Fruit fly (Drosophila melanogaster) whole organism, embryonic: ENCODE data around the gene Cap-D2.

Experiments used
- Asciz ChIP-seq: fragments of 200-800 bp; sonication (Bioruptor generic); optimal IDR thresholded peaks from 2 replicates; lab custom pipeline; 2017; ENCODE audit warnings: missing biosample characterization, mild to moderate bottlenecking, missing genetic modification characterization, missing genetic modification reagents
- CG11093 ChIP-seq: fragments of 200-800 bp; sonication (Bioruptor generic); IDR thresholded peaks from 3 replicates; pipeline ENCODE4 v1.3.6; 2022; ENCODE audit warnings: missing biosample characterization, missing genetic modification characterization
- CG12659 ChIP-seq: fragments of 200-800 bp; sonication (Bioruptor generic); optimal IDR thresholded peaks from 3 replicates; lab custom pipeline; 2017; ENCODE audit warnings: mild to moderate bottlenecking, missing biosample characterization, missing genetic modification reagents, missing genetic modification characterization
- CG12942 ChIP-seq: fragments of 200-800 bp; sonication (Bioruptor generic); optimal IDR thresholded peaks from 3 replicates; lab custom pipeline; 2016; ENCODE audit warnings: missing biosample characterization, missing genetic modification characterization
- CG13424 ChIP-seq: fragments of 200-800 bp; sonication (Bioruptor generic); optimal IDR thresholded peaks from 2 replicates; lab custom pipeline; 2019; ENCODE audit warnings: missing biosample characterization, mild to moderate bottlenecking, missing genetic modification characterization, moderate library complexity
- CG13624 ChIP-seq: fragments of 200-800 bp; sonication (Bioruptor generic); optimal IDR thresholded peaks from 2 replicates; lab custom pipeline; 2016; ENCODE audit warnings: missing biosample characterization, missing genetic modification characterization
- CG14014 ChIP-seq: fragments of 200-800 bp; sonication (Bioruptor generic); IDR thresholded peaks from 2 replicates; pipeline ENCODE4 v1.3.6; 2022; ENCODE audit warnings: missing biosample characterization, missing genetic modification characterization
- CG14965 ChIP-seq: fragments of 200-800 bp; sonication (Bioruptor generic); optimal IDR thresholded peaks from 2 replicates; lab custom pipeline; 2016; ENCODE audit warnings: missing biosample characterization, missing genetic modification characterization, borderline replicate concordance
- CG17328 ChIP-seq: fragments of 200-800 bp; sonication (Bioruptor generic); IDR thresholded peaks from 2 replicates; pipeline ENCODE4 v1.3.6; 2022; ENCODE audit warnings: missing biosample characterization, missing genetic modification characterization
- CG17802 ChIP-seq: fragments of 200-800 bp; sonication (Bioruptor generic); optimal IDR thresholded peaks from 2 replicates; lab custom pipeline; 2018; ENCODE audit warnings: missing biosample characterization, mild to moderate bottlenecking, missing genetic modification characterization, moderate library complexity
- CG17912 ChIP-seq: fragments of 200-800 bp; sonication (Bioruptor generic); optimal IDR thresholded peaks from 2 replicates; lab custom pipeline; 2018; ENCODE audit warnings: missing biosample characterization, mild to moderate bottlenecking, missing genetic modification characterization
- CG18262 ChIP-seq: fragments of 200-800 bp; optimal IDR thresholded peaks from 3 replicates; lab custom pipeline; 2019; ENCODE audit warnings: missing biosample characterization, mild to moderate bottlenecking, missing genetic modification characterization, moderate library complexity
- CG1832 ChIP-seq: fragments of 200-800 bp; sonication (Bioruptor generic); optimal IDR thresholded peaks from 2 replicates; lab custom pipeline; 2017; ENCODE audit warnings: missing biosample characterization, mild to moderate bottlenecking, missing genetic modification characterization, inconsistent platforms
- CG2199 ChIP-seq: fragments of 200-800 bp; sonication (Bioruptor generic); IDR thresholded peaks from 3 replicates; pipeline ENCODE4 v1.3.6; 2022; ENCODE audit warnings: missing biosample characterization, missing genetic modification characterization
- CG2678 ChIP-seq: fragments of 200-800 bp; sonication (Bioruptor generic); optimal IDR thresholded peaks from 3 replicates; lab custom pipeline; 2019; ENCODE audit warnings: missing biosample characterization, mild to moderate bottlenecking, missing genetic modification characterization, moderate library complexity
- CG4730 ChIP-seq: fragments of 200-800 bp; sonication (Bioruptor generic); IDR thresholded peaks from 2 replicates; pipeline ENCODE4 v1.3.6; 2022; ENCODE audit warnings: missing biosample characterization, missing genetic modification characterization
- CG6175 ChIP-seq: fragments of 200-800 bp; sonication (Bioruptor generic); IDR thresholded peaks from 3 replicates; pipeline ENCODE4 v1.3.6; 2022; ENCODE audit warnings: missing biosample characterization, missing genetic modification characterization
- CG6854 ChIP-seq: fragments of 200-800 bp; sonication (Bioruptor generic); optimal IDR thresholded peaks from 3 replicates; lab custom pipeline; 2017; ENCODE audit warnings: missing biosample characterization, mild to moderate bottlenecking, missing genetic modification characterization
- CG8290 ChIP-seq, 3 experiments: fragments of 200-800 bp; sonication (Bioruptor generic); optimal IDR thresholded peaks; 2 replicates each; lab custom pipeline; 2016 to 2019; ENCODE audit warnings: missing biosample characterization in 3 of 3, missing genetic modification characterization in 3 of 3, mild to moderate bottlenecking in 2 of 3, moderate library complexity in 1 of 3
- D19A ChIP-seq: fragments of 200-800 bp; optimal IDR thresholded peaks from 3 replicates; lab custom pipeline; 2019; ENCODE audit warnings: missing biosample characterization, mild to moderate bottlenecking, missing genetic modification characterization, moderate library complexity
- Deaf1 ChIP-seq: fragments of 200-800 bp; optimal IDR thresholded peaks from 3 replicates; lab custom pipeline; 2019; ENCODE audit warnings: missing biosample characterization, mild to moderate bottlenecking, missing genetic modification characterization, moderate library complexity
- Drgx ChIP-seq: fragments of 200-800 bp; sonication (Bioruptor generic); IDR thresholded peaks from 2 replicates; pipeline ENCODE4 v1.3.6; 2022; ENCODE audit warnings: missing biosample characterization, missing genetic modification characterization
- E2f2 ChIP-seq: fragments of 200-800 bp; sonication (Bioruptor generic); IDR thresholded peaks from 2 replicates; pipeline ENCODE4 v1.3.6; 2022; ENCODE audit warnings: missing biosample characterization, missing genetic modification characterization
- Eip74EF ChIP-seq, 2 experiments: fragments of 200-800 bp in 1 of 2; fragments of >200 bp in 1 of 2; sonication (Bioruptor generic) in 1 of 2; optimal IDR thresholded peaks; 2 replicates each; lab custom pipeline; 2017 to 2019; ENCODE audit warnings: missing biosample characterization in 2 of 2, missing genetic modification characterization in 2 of 2, mild to moderate bottlenecking in 1 of 2, moderate library complexity in 1 of 2
- Hand ChIP-seq: fragments of 200-800 bp; sonication (Bioruptor generic); optimal IDR thresholded peaks from 2 replicates; lab custom pipeline; 2017; ENCODE audit warnings: mild to moderate bottlenecking, missing biosample characterization, missing genetic modification reagents, missing genetic modification characterization
- Hmr ChIP-seq: fragments of 200-800 bp; sonication (Bioruptor generic); optimal IDR thresholded peaks from 3 replicates; lab custom pipeline; 2017; ENCODE audit warnings: mild to moderate bottlenecking, missing biosample characterization, missing genetic modification reagents, missing genetic modification characterization
- NC2α ChIP-seq: fragments of 200-800 bp; sonication (Bioruptor generic); optimal IDR thresholded peaks from 2 replicates; lab custom pipeline; 2016; ENCODE audit warnings: missing biosample characterization, missing genetic modification characterization
- NFAT ChIP-seq: fragments of 200-800 bp; sonication (Bioruptor generic); IDR thresholded peaks from 2 replicates; pipeline ENCODE4 v1.3.6; 2022; ENCODE audit warnings: missing biosample characterization, missing genetic modification characterization
- NK7.1 ChIP-seq: fragments of 200-800 bp; sonication (Bioruptor generic); optimal IDR thresholded peaks from 3 replicates; lab custom pipeline; 2016; ENCODE audit warnings: missing biosample characterization, missing genetic modification characterization
- Nf-YB ChIP-seq: fragments of 200-800 bp; sonication (Bioruptor generic); optimal IDR thresholded peaks from 3 replicates; lab custom pipeline; 2019; ENCODE audit warnings: missing biosample characterization, mild to moderate bottlenecking, missing genetic modification characterization, moderate library complexity
- TFAM ChIP-seq: fragments of 200-800 bp; sonication (Bioruptor generic); optimal IDR thresholded peaks from 2 replicates; lab custom pipeline; 2017; ENCODE audit warnings: missing biosample characterization, missing genetic modification characterization, inconsistent platforms
- Usf ChIP-seq: fragments of 200-800 bp; sonication (Bioruptor generic); optimal IDR thresholded peaks from 2 replicates; lab custom pipeline; 2017; ENCODE audit warnings: missing genotype, missing biosample characterization, missing genetic modification characterization
- ase ChIP-seq: fragments of 200-800 bp; sonication (Bioruptor generic); IDR thresholded peaks from 3 replicates; pipeline ENCODE4 v1.3.6; 2022; ENCODE audit warnings: missing biosample characterization, missing genetic modification characterization
- ato ChIP-seq: fragments of 200-800 bp; sonication (Bioruptor generic); IDR thresholded peaks from 2 replicates; pipeline ENCODE4 v1.3.6; 2022; ENCODE audit warnings: missing biosample characterization, missing genetic modification characterization; ENCODE audit not compliant: partially characterized antibody
- az2 ChIP-seq: fragments of 200-800 bp; sonication (Bioruptor generic); optimal IDR thresholded peaks from 3 replicates; lab custom pipeline; 2016; ENCODE audit warnings: missing biosample characterization, missing genetic modification characterization
- cato ChIP-seq: fragments of 200-800 bp; sonication (Bioruptor generic); optimal IDR thresholded peaks from 2 replicates; lab custom pipeline; 2016; ENCODE audit warnings: missing biosample characterization, missing genetic modification characterization, borderline replicate concordance
- crp ChIP-seq, 2 experiments: fragments of 200-800 bp; sonication (Bioruptor generic); optimal IDR thresholded peaks; 2 replicates in 1 of 2; 3 replicates in 1 of 2; lab custom pipeline; 2017; ENCODE audit warnings: missing biosample characterization in 2 of 2, missing genetic modification characterization in 2 of 2, mild to moderate bottlenecking in 1 of 2, moderate library complexity in 1 of 2
- dmrt11E ChIP-seq: fragments of 200-800 bp; sonication (Bioruptor generic); optimal IDR thresholded peaks from 3 replicates; lab custom pipeline; 2018; ENCODE audit warnings: missing biosample characterization, mild to moderate bottlenecking, missing genetic modification characterization, moderate library complexity
- gcm2 ChIP-seq: fragments of 200-800 bp; sonication (Bioruptor generic); optimal IDR thresholded peaks from 2 replicates; lab custom pipeline; 2016; ENCODE audit warnings: missing biosample characterization, missing genetic modification characterization
- gsb-n ChIP-seq: fragments of 200-800 bp; sonication (Bioruptor generic); optimal IDR thresholded peaks from 3 replicates; lab custom pipeline; 2018; ENCODE audit warnings: missing biosample characterization, mild to moderate bottlenecking, missing genetic modification characterization
- insv ChIP-seq, 2 experiments: fragments of 200-800 bp; sonication (Bioruptor generic); optimal IDR thresholded peaks; 3 replicates each; lab custom pipeline; 2016 to 2018; ENCODE audit warnings: missing biosample characterization in 2 of 2, missing genetic modification characterization in 2 of 2
- mirr ChIP-seq: fragments of 200-800 bp; sonication (Bioruptor generic); optimal IDR thresholded peaks from 3 replicates; lab custom pipeline; 2018; ENCODE audit warnings: missing biosample characterization, mild to moderate bottlenecking, missing genetic modification characterization
- nau ChIP-seq: fragments of 200-800 bp; sonication (Bioruptor generic); optimal IDR thresholded peaks from 3 replicates; lab custom pipeline; 2017; ENCODE audit warnings: missing biosample characterization, mild to moderate bottlenecking, missing genetic modification characterization, missing genetic modification reagents
- pfk ChIP-seq: fragments of 200-800 bp; sonication (Bioruptor generic); optimal IDR thresholded peaks from 2 replicates; lab custom pipeline; 2018; ENCODE audit warnings: missing biosample characterization, mild to moderate bottlenecking, missing genetic modification characterization, moderate library complexity
- shn ChIP-seq: fragments of 200-800 bp; sonication (Bioruptor generic); optimal IDR thresholded peaks from 3 replicates; lab custom pipeline; 2016; ENCODE audit warnings: missing biosample characterization, missing genetic modification characterization
- ssp ChIP-seq: fragments of 200-800 bp; sonication (Bioruptor generic); IDR thresholded peaks from 2 replicates; pipeline ENCODE4 v1.3.6; 2022; ENCODE audit warnings: missing biosample characterization, missing genetic modification characterization
- stc ChIP-seq: fragments of 200-800 bp; sonication (Bioruptor generic); IDR thresholded peaks from 2 replicates; pipeline ENCODE4 v1.3.6; 2022; ENCODE audit warnings: missing biosample characterization, missing genetic modification characterization
- toy ChIP-seq: fragments of 200-800 bp; sonication (Bioruptor generic); IDR thresholded peaks from 2 replicates; pipeline ENCODE4 v1.3.6; 2022; ENCODE audit warnings: missing biosample characterization, missing genetic modification characterization

The Cap-D2 gene

dm6 chr3R:29716782-29717317 is 41.4 kb downstream of the Cap-D2 start, which contains the start of gene Obp99b:
TSS of gene Obp99b (minus strand) at chr3R:29716896.
- peak; percentile 84 for TF ChIP-seq Asciz (GFP tag; lab: Kevin White, UChicago)
- TF ChIP-seq CG6175, result peak; percentile 68; the same call in 2 of the 3 replicates
- TF ChIP-seq CG14014 (GFP tag; lab: Robert Waterston, UW), result peak; percentile 66; the same call in 1 of the 2 replicates
- peak; percentile 39 for TF ChIP-seq D19A
- TF ChIP-seq CG17912 (GFP tag; lab: Kevin White, UChicago), result peak; percentile 90
- peak; percentile 67 for TF ChIP-seq ssp
- no peak for TF ChIP-seq Hand (GFP tag; lab: Kevin White, UChicago)
- TF ChIP-seq CG6854 (GFP tag; lab: Kevin White, UChicago), result peak; percentile 67
- peak; percentile 84; the same call in 2 of the 3 replicates for TF ChIP-seq ase
- TF ChIP-seq CG17802, result peak; percentile 82
- TF ChIP-seq ato, result no peak
- TF ChIP-seq Usf (GFP tag; lab: Kevin White, UChicago), result peak; percentile 23
- peak; percentile 62 for TF ChIP-seq CG18262 (tag; lab: Kevin White, UChicago)
- peak; percentile 55 for TF ChIP-seq CG2678 (tag; lab: Kevin White, UChicago)
- peak; percentile 65 for TF ChIP-seq dmrt11E
- TF ChIP-seq stc (GFP tag; lab: Robert Waterston, UW), result peak; percentile 77
- TF ChIP-seq CG12659 (GFP tag; lab: Kevin White, UChicago), result peak; percentile 49
- TF ChIP-seq TFAM, result peak; percentile 51
- TF ChIP-seq CG13424 (tag; lab: Kevin White, UChicago), result peak; percentile 71
- TF ChIP-seq toy (GFP tag; lab: Robert Waterston, UW), result no peak
- peak; percentile 63 for TF ChIP-seq Hmr (GFP tag; lab: Kevin White, UChicago)
- peak; percentile 60 for TF ChIP-seq CG12942 (GFP tag; lab: Kevin White, UChicago)
- TF ChIP-seq insv (GFP tag; optimal IDR thresholded peaks at IDR 0.05; lab: Kevin White, UChicago), result peak in 1 of 2 experiments; percentile 43
- peak; percentile 88 for TF ChIP-seq mirr
- peak; percentile 70 for TF ChIP-seq NK7.1
- peak in 1 of 2 experiments; percentile 17 for TF ChIP-seq crp (GFP tag; optimal IDR thresholded peaks at IDR 0.05; lab: Kevin White, UChicago)
- peak; percentile 70 for TF ChIP-seq nau (GFP tag; lab: Kevin White, UChicago)
- TF ChIP-seq shn (GFP tag; lab: Kevin White, UChicago), result peak; percentile 89
- TF ChIP-seq cato (GFP tag; lab: Kevin White, UChicago), result peak; percentile 41
- peak; percentile 90 for TF ChIP-seq NFAT (GFP tag; lab: Robert Waterston, UW)
- peak; percentile 98 for TF ChIP-seq CG14965 (GFP tag; lab: Kevin White, UChicago)
- TF ChIP-seq CG1832 (GFP tag; lab: Kevin White, UChicago), result no peak
- TF ChIP-seq NC2α (GFP tag; lab: Kevin White, UChicago), result peak; percentile 65
- TF ChIP-seq E2f2 (GFP tag; lab: Robert Waterston, UW), result peak; percentile 40; the same call in 1 of the 2 replicates
- peak; percentile 56; the same call in 2 of the 3 replicates for TF ChIP-seq CG11093 (GFP tag; lab: Robert Waterston, UW)
- peak; percentile 79 for TF ChIP-seq CG4730 (GFP tag; lab: Robert Waterston, UW)
- peak; percentile 73 for TF ChIP-seq CG13624 (GFP tag; lab: Kevin White, UChicago)
- no peak for TF ChIP-seq Deaf1 (tag; lab: Kevin White, UChicago)
- peak; percentile 44 for TF ChIP-seq CG8290 (GFP tag; optimal IDR thresholded peaks at IDR 0.05; lab: Kevin White, UChicago)
- TF ChIP-seq CG8290 (tag; optimal IDR thresholded peaks at IDR 0.05; lab: Kevin White, UChicago), result peak; percentile 73 to 87
- TF ChIP-seq Nf-YB, result peak; percentile 40
- TF ChIP-seq CG2199, result peak; percentile 95
- peak; percentile 35 for TF ChIP-seq gcm2
- TF ChIP-seq pfk, result peak; percentile 45
- TF ChIP-seq Drgx, result peak; percentile 76
- TF ChIP-seq CG17328 (GFP tag; lab: Robert Waterston, UW), result peak; percentile 86
- no peak for TF ChIP-seq Eip74EF (GFP tag; optimal IDR thresholded peaks at IDR 0.05; lab: Kevin White, UChicago)
- TF ChIP-seq gsb-n (tag; lab: Kevin White, UChicago), result peak; percentile 67
- peak; percentile 85 for TF ChIP-seq az2 (GFP tag; lab: Kevin White, UChicago)
